Fruit fly (Drosophila melanogaster) whole organism, embryonic: ENCODE measurements around the gene CG7556.

Experiments
- CG12155 ChIP-seq: fragments of 200-800 bp; sonication (Bioruptor generic); optimal IDR thresholded peaks from 3 replicates; lab custom pipeline; 2016; ENCODE audit warnings: missing biosample characterization, missing genetic modification characterization
- CG13775 ChIP-seq: fragments of 200-800 bp; sonication (Bioruptor generic); optimal IDR thresholded peaks from 3 replicates; lab custom pipeline; 2017; ENCODE audit warnings: missing biosample characterization, mild to moderate bottlenecking, missing genetic modification characterization
- CG6854 ChIP-seq: fragments of 200-800 bp; sonication (Bioruptor generic); optimal IDR thresholded peaks from 3 replicates; lab custom pipeline; 2017; ENCODE audit warnings: missing biosample characterization, mild to moderate bottlenecking, missing genetic modification characterization
- CG7839 ChIP-seq: fragments of 200-800 bp; sonication (Bioruptor generic); optimal IDR thresholded peaks from 3 replicates; lab custom pipeline; 2018; ENCODE audit warnings: missing biosample characterization, mild to moderate bottlenecking, missing genetic modification characterization, moderate library complexity
- CG8478 ChIP-seq: fragments of >200 bp; optimal IDR thresholded peaks from 2 replicates; lab custom pipeline; 2018
- CG8924 ChIP-seq: fragments of 200-800 bp; optimal IDR thresholded peaks from 3 replicates; lab custom pipeline; 2019; ENCODE audit warnings: missing biosample characterization, mild to moderate bottlenecking, missing genetic modification characterization, moderate library complexity
- CG9215 ChIP-seq: fragments of 200-800 bp; sonication (Bioruptor generic); IDR thresholded peaks from 2 replicates; pipeline ENCODE4 v1.3.6; 2022; ENCODE audit warnings: missing biosample characterization, missing genetic modification characterization
- HHEX ChIP-seq: fragments of 200-800 bp; sonication (Bioruptor generic); optimal IDR thresholded peaks from 3 replicates; lab custom pipeline; 2017; ENCODE audit warnings: missing biosample characterization, mild to moderate bottlenecking, missing genetic modification characterization, missing genetic modification reagents
- ara ChIP-seq: fragments of 200-800 bp; sonication (Bioruptor generic); IDR thresholded peaks from 2 replicates; pipeline ENCODE4 v1.3.6; 2022; ENCODE audit warnings: missing biosample characterization, missing genetic modification characterization
- chn ChIP-seq: fragments of 200-800 bp; sonication (Bioruptor generic); optimal IDR thresholded peaks from 2 replicates; lab custom pipeline; 2016; ENCODE audit warnings: missing biosample characterization, missing genetic modification characterization
- fru ChIP-seq: fragments of >200 bp; optimal IDR thresholded peaks from 2 replicates; lab custom pipeline; 2017
- phol ChIP-seq: fragments of 200-800 bp; sonication (Bioruptor generic); optimal IDR thresholded peaks from 3 replicates; lab custom pipeline; 2018; ENCODE audit warnings: missing biosample characterization, mild to moderate bottlenecking, missing genetic modification characterization, moderate library complexity
- stwl ChIP-seq: fragments of 200-800 bp; sonication (Bioruptor generic); optimal IDR thresholded peaks from 3 replicates; lab custom pipeline; 2018; ENCODE audit warnings: missing biosample characterization, mild to moderate bottlenecking, missing genetic modification characterization, moderate library complexity
- sug ChIP-seq: fragments of 200-800 bp; optimal IDR thresholded peaks from 2 replicates; lab custom pipeline; 2019; ENCODE audit warnings: missing biosample characterization, mild to moderate bottlenecking, missing genetic modification characterization, moderate library complexity

dm6 chrX:19179696-19180255, at the start of gene CG7556, which contains the start of gene CG7453:
- TF ChIP-seq phol (tag; lab: Kevin White, UChicago) (peak; percentile 80), HHEX (GFP tag; lab: Kevin White, UChicago) (peak; percentile 37), CG8478 (lab: Kevin White, UChicago) (no peak), CG9215 (GFP tag; lab: Robert Waterston, UW) (peak; percentile 64), stwl (tag; lab: Kevin White, UChicago) (peak; percentile 2), CG13775 (GFP tag; lab: Kevin White, UChicago) (peak; percentile 83), fru (no peak), CG8924 (peak; percentile 61), CG6854 (GFP tag; lab: Kevin White, UChicago) (no peak), ara (GFP tag; lab: Robert Waterston, UW) (no peak), chn (GFP tag; lab: Kevin White, UChicago) (peak; percentile 72), sug (tag; lab: Kevin White, UChicago) (peak; percentile 75), CG12155 (GFP tag; lab: Kevin White, UChicago) (peak; percentile 65), CG7839 (tag; lab: Kevin White, UChicago) (peak; percentile 76)
